Fruit fly (Drosophila melanogaster) whole organism, embryonic: ENCODE measurements around the gene RIOK2.

Experiments
- B-H2 ChIP-seq: fragments of 200-800 bp; sonication (Bioruptor generic); optimal IDR thresholded peaks from 2 replicates; lab custom pipeline; 2018; ENCODE audit warnings: missing biosample characterization, mild to moderate bottlenecking, missing genetic modification characterization
- Bteb2 ChIP-seq: fragments of 200-800 bp; sonication (Bioruptor generic); optimal IDR thresholded peaks from 2 replicates; lab custom pipeline; 2016; ENCODE audit warnings: missing biosample characterization, missing genetic modification characterization
- CG10267 ChIP-seq: fragments of 200-800 bp; sonication (Bioruptor generic); optimal IDR thresholded peaks from 2 replicates; lab custom pipeline; 2018; ENCODE audit warnings: missing biosample characterization, mild to moderate bottlenecking, missing genetic modification characterization, moderate library complexity
- CG10979 ChIP-seq: fragments of 200-800 bp; sonication (Bioruptor generic); optimal IDR thresholded peaks from 2 replicates; lab custom pipeline; 2018; ENCODE audit warnings: missing biosample characterization, mild to moderate bottlenecking, missing genetic modification characterization, moderate library complexity
- CG11695 ChIP-seq: fragments of 200-800 bp; sonication (Bioruptor generic); IDR thresholded peaks from 3 replicates; pipeline ENCODE4 v1.3.6; 2022; ENCODE audit warnings: missing biosample characterization, missing genetic modification characterization
- CG12391 ChIP-seq: fragments of 200-800 bp; sonication (Bioruptor generic); optimal IDR thresholded peaks from 3 replicates; lab custom pipeline; 2018; ENCODE audit warnings: missing biosample characterization, mild to moderate bottlenecking, missing genetic modification characterization, moderate library complexity
- CG13424 ChIP-seq: fragments of 200-800 bp; sonication (Bioruptor generic); optimal IDR thresholded peaks from 2 replicates; lab custom pipeline; 2019; ENCODE audit warnings: missing biosample characterization, mild to moderate bottlenecking, missing genetic modification characterization, moderate library complexity
- CG15514 ChIP-seq: fragments of 200-800 bp; sonication (Bioruptor generic); optimal IDR thresholded peaks from 3 replicates; lab custom pipeline; 2017; ENCODE audit warnings: missing biosample characterization, missing genetic modification characterization, mild to moderate bottlenecking, moderate library complexity, missing genetic modification reagents
- CG1603 ChIP-seq: fragments of 200-800 bp; sonication (Bioruptor generic); optimal IDR thresholded peaks from 2 replicates; lab custom pipeline; 2019; ENCODE audit warnings: missing biosample characterization, mild to moderate bottlenecking, missing genetic modification characterization, moderate library complexity
- CG17361 ChIP-seq: fragments of 200-800 bp; sonication (Bioruptor generic); IDR thresholded peaks from 3 replicates; pipeline ENCODE4 v1.3.6; 2022; ENCODE audit warnings: missing biosample characterization, missing genetic modification characterization
- CG17829 ChIP-seq: fragments of 200-800 bp; optimal IDR thresholded peaks from 2 replicates; lab custom pipeline; 2019; ENCODE audit warnings: missing biosample characterization, mild to moderate bottlenecking, missing genetic modification characterization, moderate library complexity
- CG2116 ChIP-seq: fragments of 200-800 bp; sonication (Bioruptor generic); optimal IDR thresholded peaks from 3 replicates; lab custom pipeline; 2018; ENCODE audit warnings: missing biosample characterization, mild to moderate bottlenecking, missing genetic modification characterization
- CG30020 ChIP-seq: fragments of 200-800 bp; optimal IDR thresholded peaks from 2 replicates; lab custom pipeline; 2019; ENCODE audit warnings: missing biosample characterization, mild to moderate bottlenecking, missing genetic modification characterization, moderate library complexity
- CG3065 ChIP-seq: fragments of 200-800 bp; sonication (Bioruptor generic); optimal IDR thresholded peaks from 2 replicates; lab custom pipeline; 2016; ENCODE audit warnings: missing biosample characterization, missing genetic modification characterization
- CG3281 ChIP-seq: fragments of 200-800 bp; sonication (Bioruptor generic); optimal IDR thresholded peaks from 3 replicates; lab custom pipeline; 2017; ENCODE audit warnings: missing biosample characterization, mild to moderate bottlenecking, missing genetic modification characterization
- CG4820 ChIP-seq: fragments of 200-800 bp; sonication (Bioruptor generic); optimal IDR thresholded peaks from 3 replicates; lab custom pipeline; 2016; ENCODE audit warnings: missing biosample characterization, missing genetic modification characterization
- CG5245 ChIP-seq: fragments of 200-800 bp; sonication (Bioruptor generic); optimal IDR thresholded peaks from 3 replicates; lab custom pipeline; 2016; ENCODE audit warnings: missing biosample characterization, missing genetic modification characterization
- CG6791 ChIP-seq: fragments of 200-800 bp; sonication (Bioruptor generic); IDR thresholded peaks from 3 replicates; pipeline ENCODE4 v1.3.6; 2022; ENCODE audit warnings: missing biosample characterization, missing genetic modification characterization; ENCODE audit not compliant: partially characterized antibody
- CTCF ChIP-seq: fragments of 200-800 bp; sonication (Bioruptor generic); optimal IDR thresholded peaks from 2 replicates; lab custom pipeline; 2017; ENCODE audit warnings: missing biosample characterization, mild to moderate bottlenecking, missing genetic modification characterization, moderate library complexity
- CoRest ChIP-seq: fragments of 200-800 bp; sonication (Bioruptor generic); optimal IDR thresholded peaks from 3 replicates; lab custom pipeline; 2018; ENCODE audit warnings: missing biosample characterization, mild to moderate bottlenecking, missing genetic modification characterization, moderate library complexity
- Dek ChIP-seq: fragments of 200-800 bp; sonication (Bioruptor generic); optimal IDR thresholded peaks from 3 replicates; lab custom pipeline; 2019; ENCODE audit warnings: missing biosample characterization, mild to moderate bottlenecking, missing genetic modification characterization, moderate library complexity
- Dip2 ChIP-seq: fragments of 200-800 bp; sonication (Bioruptor generic); IDR thresholded peaks from 2 replicates; pipeline ENCODE4 v1.3.6; 2022; ENCODE audit warnings: missing biosample characterization, missing genetic modification characterization
- Dp ChIP-seq: fragments of 200-800 bp; sonication (Bioruptor generic); optimal IDR thresholded peaks from 2 replicates; lab custom pipeline; 2018; ENCODE audit warnings: missing biosample characterization, mild to moderate bottlenecking, missing genetic modification characterization, moderate library complexity
- E2f2 ChIP-seq: fragments of 200-800 bp; sonication (Bioruptor generic); IDR thresholded peaks from 2 replicates; pipeline ENCODE4 v1.3.6; 2022; ENCODE audit warnings: missing biosample characterization, missing genetic modification characterization
- Fer2 ChIP-seq: fragments of 200-800 bp; sonication (Bioruptor generic); optimal IDR thresholded peaks from 2 replicates; lab custom pipeline; 2018; ENCODE audit warnings: missing biosample characterization, mild to moderate bottlenecking, missing genetic modification characterization, moderate library complexity
- Gug ChIP-seq: fragments of 200-800 bp; sonication (Bioruptor generic); IDR thresholded peaks from 4 replicates; pipeline ENCODE4 v1.3.6; 2022; ENCODE audit warnings: missing biosample characterization, missing genetic modification characterization
- HmgZ ChIP-seq: fragments of 200-800 bp; sonication (Bioruptor generic); optimal IDR thresholded peaks from 2 replicates; lab custom pipeline; 2018; ENCODE audit warnings: missing biosample characterization, mild to moderate bottlenecking, missing genetic modification characterization
- Lpt ChIP-seq: fragments of >200 bp; optimal IDR thresholded peaks from 2 replicates; lab custom pipeline; 2018; ENCODE audit warnings: missing biosample characterization, missing genetic modification characterization
- Myb ChIP-seq: fragments of 200-800 bp; sonication (Bioruptor generic); optimal IDR thresholded peaks from 2 replicates; lab custom pipeline; 2016; ENCODE audit warnings: missing biosample characterization, missing genetic modification characterization
- Opbp ChIP-seq: fragments of 200-800 bp; sonication (Bioruptor generic); IDR thresholded peaks from 3 replicates; pipeline ENCODE4 v1.3.6; 2022; ENCODE audit warnings: missing biosample characterization, missing genetic modification characterization; ENCODE audit not compliant: partially characterized antibody
- Pdp1 ChIP-seq, 2 experiments: fragments of 200-800 bp; sonication (Bioruptor generic); optimal IDR thresholded peaks; 3 replicates each; lab custom pipeline; 2016; ENCODE audit warnings: missing biosample characterization in 2 of 2, missing genetic modification characterization in 2 of 2, mild to moderate bottlenecking in 1 of 2, moderate library complexity in 1 of 2
- Ssrp ChIP-seq: fragments of 200-800 bp; sonication (Bioruptor generic); optimal IDR thresholded peaks from 2 replicates; lab custom pipeline; 2018; ENCODE audit warnings: missing biosample characterization, mild to moderate bottlenecking, missing genetic modification characterization, moderate library complexity
- Xrp1 ChIP-seq: fragments of 200-800 bp; sonication (Bioruptor generic); IDR thresholded peaks from 2 replicates; pipeline ENCODE4 v1.3.6; 2022; ENCODE audit warnings: missing biosample characterization, missing genetic modification characterization
- gfzf ChIP-seq: fragments of 200-800 bp; sonication (Bioruptor generic); optimal IDR thresholded peaks from 2 replicates; lab custom pipeline; 2016; ENCODE audit warnings: missing biosample characterization, mild to moderate bottlenecking, missing genetic modification characterization, moderate library complexity
- gro ChIP-seq: fragments of 200-800 bp; sonication (Bioruptor generic); optimal IDR thresholded peaks from 2 replicates; lab custom pipeline; 2016; ENCODE audit warnings: missing biosample characterization, missing genetic modification characterization
- insv ChIP-seq, 2 experiments: fragments of 200-800 bp; sonication (Bioruptor generic); optimal IDR thresholded peaks; 3 replicates each; lab custom pipeline; 2016 to 2018; ENCODE audit warnings: missing biosample characterization in 2 of 2, missing genetic modification characterization in 2 of 2
- jumu ChIP-seq: fragments of 200-800 bp; sonication (Bioruptor generic); optimal IDR thresholded peaks from 3 replicates; lab custom pipeline; 2016; ENCODE audit warnings: missing biosample characterization, missing genetic modification characterization
- ken ChIP-seq: fragments of 200-800 bp; sonication (Bioruptor generic); IDR thresholded peaks from 3 replicates; pipeline ENCODE4 v1.3.6; 2022; ENCODE audit warnings: missing biosample characterization, missing genetic modification characterization
- nerfin-2 ChIP-seq: fragments of 200-800 bp; sonication (Bioruptor generic); IDR thresholded peaks from 2 replicates; pipeline ENCODE4 v1.3.6; 2022; ENCODE audit warnings: missing biosample characterization, missing genetic modification characterization; ENCODE audit not compliant: partially characterized antibody
- nmo ChIP-seq: fragments of 200-800 bp; sonication (Bioruptor generic); optimal IDR thresholded peaks from 2 replicates; lab custom pipeline; 2018; ENCODE audit warnings: missing biosample characterization, mild to moderate bottlenecking, missing genetic modification characterization, moderate library complexity
- odd ChIP-seq: fragments of 200-800 bp; sonication (Bioruptor generic); optimal IDR thresholded peaks from 2 replicates; lab custom pipeline; 2017; ENCODE audit warnings: missing biosample characterization, mild to moderate bottlenecking, missing genetic modification characterization
- salm ChIP-seq: fragments of 200-800 bp; sonication (Bioruptor generic); optimal IDR thresholded peaks from 2 replicates; lab custom pipeline; 2018; ENCODE audit warnings: missing biosample characterization, mild to moderate bottlenecking, missing genetic modification characterization
- shn ChIP-seq: fragments of 200-800 bp; sonication (Bioruptor generic); optimal IDR thresholded peaks from 3 replicates; lab custom pipeline; 2016; ENCODE audit warnings: missing biosample characterization, missing genetic modification characterization
- sug ChIP-seq: fragments of 200-800 bp; optimal IDR thresholded peaks from 2 replicates; lab custom pipeline; 2019; ENCODE audit warnings: missing biosample characterization, mild to moderate bottlenecking, missing genetic modification characterization, moderate library complexity
- tap ChIP-seq: fragments of 200-800 bp; optimal IDR thresholded peaks from 3 replicates; lab custom pipeline; 2019; ENCODE audit warnings: missing biosample characterization, mild to moderate bottlenecking, missing genetic modification characterization, moderate library complexity
- trh ChIP-seq: fragments of 200-800 bp; sonication (Bioruptor generic); optimal IDR thresholded peaks from 2 replicates; lab custom pipeline; 2016; ENCODE audit warnings: missing biosample characterization, missing genetic modification characterization
- unc-4 ChIP-seq: fragments of 200-800 bp; sonication (Bioruptor generic); IDR thresholded peaks from 2 replicates; pipeline ENCODE4 v1.3.6; 2022; ENCODE audit warnings: missing biosample characterization, missing genetic modification characterization; ENCODE audit not compliant: partially characterized antibody

Gene RIOK2

DNA sequence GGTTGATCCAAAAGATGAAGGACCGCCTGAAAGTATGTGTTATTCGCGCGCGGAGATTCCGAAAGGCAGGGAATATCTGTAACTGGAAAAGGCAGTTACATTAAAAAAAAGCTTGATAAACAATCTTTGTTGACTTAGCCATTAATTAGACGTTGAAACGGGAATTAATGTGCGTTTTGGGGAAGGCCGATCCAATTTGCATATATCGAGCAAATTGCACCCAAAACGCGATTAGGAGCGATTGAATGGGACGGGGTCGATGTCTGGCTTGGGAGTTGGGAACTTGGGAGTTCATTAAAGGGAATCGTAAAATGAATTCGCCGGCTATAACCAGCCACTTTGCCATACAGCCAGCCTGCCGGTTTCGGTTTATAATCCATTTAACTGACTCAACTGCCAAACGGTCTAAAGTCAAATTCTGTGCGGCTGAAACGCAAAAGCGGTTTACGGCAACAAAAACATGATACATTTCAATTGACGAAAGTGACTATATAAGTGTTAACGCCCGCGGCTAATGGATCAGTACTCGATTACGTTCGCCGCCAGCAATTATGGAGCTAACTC, 24.1 kb upstream of the RIOK2 start, which contains the start of gene CG11854:
Gene CG11854, plus strand, starts transcription at position 514 of the 564 bp plus-strand sequence.
- TF ChIP-seq nerfin-2 (GFP tag; lab: Robert Waterston, UW) (no peak), Xrp1 (no peak), trh (GFP tag; lab: Kevin White, UChicago) (no peak), Fer2 (tag; lab: Kevin White, UChicago) (no peak), Pdp1 (GFP tag; optimal IDR thresholded peaks at IDR 0.05; lab: Kevin White, UChicago) (no peak), CG11695 (no peak), CG5245 (GFP tag; lab: Kevin White, UChicago) (no peak), jumu (GFP tag; lab: Kevin White, UChicago) (no peak), CG3065 (GFP tag; lab: Kevin White, UChicago) (no peak), Lpt (GFP tag; lab: Kevin White, UChicago) (no peak)

DNA sequence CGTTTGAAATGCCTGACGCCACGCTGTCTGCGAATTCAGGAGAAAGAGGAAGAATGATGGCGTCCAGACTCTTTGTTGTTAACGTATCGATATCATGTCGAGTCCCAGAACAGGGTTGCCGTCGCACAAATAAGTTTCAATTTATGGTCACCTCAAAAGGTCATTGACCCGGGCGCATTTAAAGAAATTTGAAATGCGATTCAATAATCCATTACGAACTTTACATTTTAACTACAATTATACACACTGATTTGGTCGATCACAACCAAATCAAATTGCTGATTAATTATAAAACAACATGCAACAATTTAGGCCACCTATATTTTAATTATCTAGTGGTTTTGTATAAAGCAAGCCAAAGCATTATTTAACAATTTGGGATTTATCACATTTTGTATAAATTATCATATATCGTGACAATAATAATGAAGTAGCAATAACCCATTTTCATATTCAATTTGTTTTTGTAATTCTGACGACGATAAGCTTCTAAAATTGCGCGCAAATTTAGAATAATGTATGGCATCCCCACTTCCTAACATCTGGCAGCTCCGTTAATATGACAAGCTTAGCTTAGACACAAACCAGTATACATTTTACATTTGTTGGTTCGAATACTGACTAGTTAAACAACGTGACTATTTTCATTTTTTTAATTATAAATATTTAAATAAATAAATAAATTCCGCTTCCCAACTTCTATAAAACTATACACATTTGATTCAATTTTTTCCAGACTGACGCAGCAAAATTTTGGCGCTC, 20.4 kb upstream of the RIOK2 start, which contains the start of gene bam:
Gene bam, minus strand, starts transcription at position 58 of the 762 bp plus-strand sequence.
- TF ChIP-seq E2f2 (GFP tag; lab: Robert Waterston, UW) (peak; percentile 97), shn (GFP tag; lab: Kevin White, UChicago) (no peak), CG10267 (tag; lab: Kevin White, UChicago) (peak; percentile 53), CG4820 (no peak), CTCF (GFP tag; lab: Kevin White, UChicago) (peak; percentile 76), odd (GFP tag; lab: Kevin White, UChicago) (no peak), Opbp (0 out of 3 replicates have a peak, but pooled peaks have one; percentile 31), tap (tag; lab: Kevin White, UChicago) (peak; percentile 14), gfzf (GFP tag; lab: Kevin White, UChicago) (peak; percentile 41), CG17361 (0 out of 3 replicates have a peak, but pooled peaks have one; percentile 24), CG12391 (tag; lab: Kevin White, UChicago) (peak; percentile 33), CG10979 (no peak), CoRest (peak; percentile 64), CG30020 (tag; lab: Kevin White, UChicago) (no peak), sug (tag; lab: Kevin White, UChicago) (peak; percentile 46), Dp (GFP tag; lab: Kevin White, UChicago) (peak; percentile 97), unc-4 (GFP tag; lab: Robert Waterston, UW) (0 out of 2 replicates have a peak, but pooled peaks have one; percentile 20), CG15514 (GFP tag; lab: Kevin White, UChicago) (peak; percentile 89), Gug (GFP tag; lab: Robert Waterston, UW) (no peak), Myb (GFP tag; lab: Kevin White, UChicago) (peak; percentile 51), CG2116 (peak; percentile 36), salm (tag; lab: Kevin White, UChicago) (no peak), Dek (tag; lab: Kevin White, UChicago) (peak; percentile 45), B-H2 (GFP tag; lab: Kevin White, UChicago) (peak; percentile 58), gro (GFP tag; lab: Kevin White, UChicago) (no peak), ken (GFP tag; lab: Robert Waterston, UW) (0 out of 3 replicates have a peak, but pooled peaks have one; percentile 37), Ssrp (peak; percentile 34), CG6791 (0 out of 3 replicates have a peak, but pooled peaks have one; percentile 47), insv (GFP tag; optimal IDR thresholded peaks at IDR 0.05; lab: Kevin White, UChicago) (peak in 1 of 2 experiments; percentile 46), CG17829 (tag; lab: Kevin White, UChicago) (peak; percentile 52), Dip2 (no peak), nmo (GFP tag; lab: Kevin White, UChicago) (peak; percentile 40), HmgZ (tag; lab: Kevin White, UChicago) (peak; percentile 67), CG1603 (tag; lab: Kevin White, UChicago) (peak; percentile 57), CG13424 (peak; percentile 7), CG3281 (no peak), Bteb2 (GFP tag; lab: Kevin White, UChicago) (no peak)
